Worm (Caenorhabditis elegans) whole organism, midembryonic: ENCODE results near the gene C44H4.4.

Experiments used
- T22C8.4 ChIP-seq: fragments of 200-800 bp; sonication (Bioruptor generic); IDR thresholded peaks from 2 replicates; pipeline ENCODE4 v1.3.6; 2022; ENCODE audit warnings: missing genetic modification characterization, missing compliant biosample characterization
- cog-1 ChIP-seq: sonication (generic microtip); optimal IDR thresholded peaks from 2 replicates; lab custom pipeline; 2016; ENCODE audit warnings: missing genetic modification characterization, missing compliant biosample characterization
- flt-1 ChIP-seq: fragments of 200-800 bp; sonication (Bioruptor generic); IDR thresholded peaks from 2 replicates; pipeline ENCODE4 v1.3.6; 2022; ENCODE audit warnings: missing genetic modification characterization, missing compliant biosample characterization
- klf-2 ChIP-seq: fragments of 200-800 bp; sonication (Bioruptor generic); conservative IDR thresholded peaks from 2 replicates; pipeline ENCODE4 v1.3.6; 2022; ENCODE audit warnings: missing genetic modification reagents, missing genetic modification characterization, missing compliant biosample characterization
- med-1 ChIP-seq: sonication (generic microtip); optimal IDR thresholded peaks from 2 replicates; lab custom pipeline; 2017; ENCODE audit warnings: missing genetic modification characterization, mild to moderate bottlenecking, missing compliant biosample characterization, antibody characterized with exemption, missing genetic modification reagents; ENCODE audit not compliant: insufficient read depth
- ref-1 ChIP-seq: fragments of 200-800 bp; sonication (Bioruptor generic); conservative IDR thresholded peaks from 2 replicates; pipeline ENCODE4 v1.3.6; 2022; ENCODE audit warnings: missing genetic modification reagents, missing genetic modification characterization, missing compliant biosample characterization
- tab-1 ChIP-seq: fragments of 200-800 bp; sonication (Bioruptor generic); IDR thresholded peaks from 2 replicates; pipeline ENCODE4 v1.3.6; 2022; ENCODE audit warnings: missing genetic modification characterization, missing compliant biosample characterization
- ztf-23 ChIP-seq: fragments of 200-800 bp; sonication (Bioruptor generic); IDR thresholded peaks from 2 replicates; pipeline ENCODE4 v1.3.6; 2022; ENCODE audit warnings: missing genetic modification reagents, missing genetic modification characterization, missing compliant biosample characterization
- ztf-29 ChIP-seq: fragments of 200-800 bp; sonication (Bioruptor generic); IDR thresholded peaks from 2 replicates; pipeline ENCODE4 v1.3.6; 2022; ENCODE audit warnings: missing genetic modification reagents, missing genetic modification characterization, missing compliant biosample characterization

Gene C44H4.4

ce11 chrX:14560297-14560680 lies 28.6 kb downstream of the C44H4.4 start:
- TF ChIP-seq cog-1 (tag; lab: Kevin White, UChicago) (peak; percentile 96), flt-1 (GFP tag; lab: Robert Waterston, UW) (no peak)

- 0 out of 2 replicates have a peak, but pooled peaks have one; percentile 10 for TF ChIP-seq flt-1 (GFP tag; lab: Robert Waterston, UW)
- no peak for TF ChIP-seq ztf-29 (GFP tag; lab: Robert Waterston, UW)
Observed at ce11 chrX:14559519-14560296, 29.2 kb downstream of the C44H4.4 start.

- TF ChIP-seq tab-1 (GFP tag; lab: Robert Waterston, UW) (no peak), ztf-29 (GFP tag; lab: Robert Waterston, UW) (no peak)
Observed at ce11 chrX:14559084-14559483, 29.8 kb downstream of the C44H4.4 start.

- no peak for TF ChIP-seq ztf-29 (GFP tag; lab: Robert Waterston, UW)
Observed at ce11 chrX:14557936-14558554, 30.9 kb downstream of the C44H4.4 start, which contains the start of gene nhr-3. Gene nhr-3 (plus strand): TSS chrX:14558504.

- TF ChIP-seq tab-1 (GFP tag; lab: Robert Waterston, UW) (no peak), flt-1 (GFP tag; lab: Robert Waterston, UW) (no peak), med-1 (no peak), klf-2 (GFP tag; lab: Robert Waterston, UW) (no peak), ref-1 (no peak), ztf-23 (GFP tag; lab: Robert Waterston, UW) (no peak), T22C8.4 (GFP tag; lab: Robert Waterston, UW) (no peak), ztf-29 (GFP tag; lab: Robert Waterston, UW) (no peak), cog-1 (tag; lab: Kevin White, UChicago) (no peak)
Observed at ce11 chrX:14557352-14557935, 31.5 kb downstream of the C44H4.4 start.

- no peak for TF ChIP-seq klf-2 (GFP tag; lab: Robert Waterston, UW)
- no peak for TF ChIP-seq tab-1 (GFP tag; lab: Robert Waterston, UW)
- TF ChIP-seq cog-1 (tag; lab: Kevin White, UChicago), result no peak
- TF ChIP-seq med-1, result no peak
Observed at ce11 chrX:14556403-14556802, 32.5 kb downstream of the C44H4.4 start.

ce11 chrX:14549709-14550199 lies 39.1 kb downstream of the C44H4.4 start, which contains the start of gene ram-5:
Gene ram-5 (plus strand): TSS chrX:14550149.
- no peak for TF ChIP-seq T22C8.4 (GFP tag; lab: Robert Waterston, UW)
- no peak for TF ChIP-seq klf-2 (GFP tag; lab: Robert Waterston, UW)
- no peak for TF ChIP-seq tab-1 (GFP tag; lab: Robert Waterston, UW)

- no peak for TF ChIP-seq ztf-23 (GFP tag; lab: Robert Waterston, UW)
- TF ChIP-seq tab-1 (GFP tag; lab: Robert Waterston, UW), result no peak
- no peak for TF ChIP-seq klf-2 (GFP tag; lab: Robert Waterston, UW)
- no peak for TF ChIP-seq ztf-29 (GFP tag; lab: Robert Waterston, UW)
- TF ChIP-seq ref-1, result no peak
- TF ChIP-seq flt-1 (GFP tag; lab: Robert Waterston, UW), result no peak
- no peak for TF ChIP-seq T22C8.4 (GFP tag; lab: Robert Waterston, UW)
- no peak for TF ChIP-seq cog-1 (tag; lab: Kevin White, UChicago)
- TF ChIP-seq med-1, result no peak
Observed at ce11 chrX:14545543-14545942, 43.4 kb downstream of the C44H4.4 start, which contains the start of gene enri-2. Gene enri-2 (plus strand): TSS chrX:14545843.

- TF ChIP-seq cog-1 (tag; lab: Kevin White, UChicago) (no peak), ztf-29 (GFP tag; lab: Robert Waterston, UW) (no peak), ref-1 (no peak)
Observed at ce11 chrX:14543224-14543623, 45.7 kb downstream of the C44H4.4 start, which contains the start of gene T24C2.3. Gene T24C2.3 (plus strand): TSS chrX:14543524.

ce11 chrX:14541992-14542391 lies 46.9 kb downstream of the C44H4.4 start, which contains the start of gene fbxa-81:
Gene fbxa-81 (minus strand): TSS chrX:14542092.
- TF ChIP-seq med-1, result no peak
- TF ChIP-seq cog-1 (tag; lab: Kevin White, UChicago), result no peak
- TF ChIP-seq tab-1 (GFP tag; lab: Robert Waterston, UW), result no peak
- TF ChIP-seq ztf-29 (GFP tag; lab: Robert Waterston, UW), result no peak

- no peak for TF ChIP-seq T22C8.4 (GFP tag; lab: Robert Waterston, UW)
- no peak for TF ChIP-seq flt-1 (GFP tag; lab: Robert Waterston, UW)
- TF ChIP-seq ref-1, result no peak
- no peak for TF ChIP-seq med-1
- TF ChIP-seq ztf-23 (GFP tag; lab: Robert Waterston, UW), result no peak
- no peak for TF ChIP-seq cog-1 (tag; lab: Kevin White, UChicago)
- no peak for TF ChIP-seq ztf-29 (GFP tag; lab: Robert Waterston, UW)
- TF ChIP-seq tab-1 (GFP tag; lab: Robert Waterston, UW), result no peak
- TF ChIP-seq klf-2 (GFP tag; lab: Robert Waterston, UW), result no peak
Observed at ce11 chrX:14539468-14539867, 49.4 kb downstream of the C44H4.4 start.
